Worm (Caenorhabditis elegans): ENCODE measurements around the gene K09C8.9.
A peak's percentile ranks its signal among the peaks of the same experiment; 100 is the strongest.

The K09C8.9 gene

ce11 chrX:11014394-11015280, 47.0 kb upstream of the K09C8.9 start (continued):
- TF ChIP-seq nhr-111 (GFP tag; optimal IDR thresholded peaks at IDR 0.05), result no peak
- no peak for TF ChIP-seq ces-1 (GFP tag; optimal IDR thresholded peaks at IDR 0.05)
- TF ChIP-seq tag-97 (GFP tag; IDR thresholded peaks at IDR 0.05), result no peak
- no peak for TF ChIP-seq zip-2 (tag; optimal IDR thresholded peaks at IDR 0.05)

- no peak for TF ChIP-seq dve-1 (tag; optimal IDR thresholded peaks at IDR 0.05; ENCODE audit: insufficient read depth)
- no peak for TF ChIP-seq F10B5.3 (tag; optimal IDR thresholded peaks at IDR 0.05)
- TF ChIP-seq dmd-9 (GFP tag; IDR thresholded peaks at IDR 0.05), result no peak
- TF ChIP-seq lin-13 (GFP tag; optimal IDR thresholded peaks at IDR 0.05), result no peak
- no peak for TF ChIP-seq sdz-12 (GFP tag; optimal IDR thresholded peaks at IDR 0.05)
- TF ChIP-seq lin-1 (GFP tag; IDR thresholded peaks at IDR 0.05), result no peak
- TF ChIP-seq unc-39 (tag; optimal IDR thresholded peaks at IDR 0.05), result no peak
- TF ChIP-seq saeg-2 (GFP tag; IDR thresholded peaks at IDR 0.05), result no peak
- no peak for TF ChIP-seq lir-3 (tag; optimal IDR thresholded peaks at IDR 0.05)
- TF ChIP-seq mes-2 (tag; optimal IDR thresholded peaks at IDR 0.05; ENCODE audit: poor library complexity, severe bottlenecking), result no peak
- no peak for TF ChIP-seq nhr-237 (tag; optimal IDR thresholded peaks at IDR 0.05)
- no peak for TF ChIP-seq snpc-1.2 (GFP tag; IDR thresholded peaks at IDR 0.05)
- TF ChIP-seq jun-1 (tag; optimal IDR thresholded peaks at IDR 0.05), result no peak
- no peak for TF ChIP-seq lin-29 (GFP tag; IDR thresholded peaks at IDR 0.05)
- no peak for TF ChIP-seq aha-1 (tag)
- no peak for TF ChIP-seq daf-19 (GFP tag; conservative IDR thresholded peaks at IDR 0.05)
- TF ChIP-seq egl-43 (GFP tag; IDR thresholded peaks at IDR 0.05), result no peak
- TF ChIP-seq zfp-3 (GFP tag; conservative IDR thresholded peaks at IDR 0.05), result no peak
- no peak for TF ChIP-seq Y5F2A.4 (GFP tag; optimal IDR thresholded peaks at IDR 0.05)
Measured at ce11 chrX:11012337-11012736, 44.7 kb upstream of the K09C8.9 start, which contains the start of gene F58A3.3. Gene F58A3.3 (plus strand): TSS chrX:11012637.

- TF ChIP-seq aha-1 (tag) (peak; percentile 45), nhr-102 (tag; optimal IDR thresholded peaks at IDR 0.05) (no peak)
Measured at ce11 chrX:11010565-11010964, 43.0 kb upstream of the K09C8.9 start, which contains the start of gene F58A3.4. Gene F58A3.4 (minus strand): TSS chrX:11010665.

- no peak for TF ChIP-seq zag-1 (tag; optimal IDR thresholded peaks at IDR 0.05)
- no peak for TF ChIP-seq fos-1 (tag; optimal IDR thresholded peaks at IDR 0.05)
- no peak for TF ChIP-seq nhr-77 (tag; optimal IDR thresholded peaks at IDR 0.05)
- TF ChIP-seq T26A8.4 (GFP tag; IDR thresholded peaks at IDR 0.05), result no peak
- TF ChIP-seq vab-7 (GFP tag; IDR thresholded peaks at IDR 0.05), result no peak
- TF ChIP-seq ceh-62 (tag; optimal IDR thresholded peaks at IDR 0.05), result no peak
- no peak for TF ChIP-seq nhr-42 (GFP tag; IDR thresholded peaks at IDR 0.05)
- no peak for TF ChIP-seq skn-1 (tag; optimal IDR thresholded peaks at IDR 0.05)
- no peak for TF ChIP-seq ceh-82 (tag; optimal IDR thresholded peaks at IDR 0.05)
- TF ChIP-seq saeg-2 (GFP tag; IDR thresholded peaks at IDR 0.05), result no peak
- TF ChIP-seq fkh-10 (GFP tag; optimal IDR thresholded peaks at IDR 0.05), result no peak
- TF ChIP-seq Y105C5A.15 (GFP tag; IDR thresholded peaks at IDR 0.05), result no peak
- TF ChIP-seq lsy-2 (tag; optimal IDR thresholded peaks at IDR 0.05), result no peak
- TF ChIP-seq nhr-48 (tag; optimal IDR thresholded peaks at IDR 0.05), result no peak
- no peak for TF ChIP-seq madf-9 (GFP tag; conservative IDR thresholded peaks at IDR 0.05)
- TF ChIP-seq daf-16 (GFP tag; optimal IDR thresholded peaks at IDR 0.05), result no peak
- TF ChIP-seq daf-16 (tag; optimal IDR thresholded peaks at IDR 0.05), result no peak
- no peak for TF ChIP-seq dmd-8 (GFP tag; IDR thresholded peaks at IDR 0.05)
- TF ChIP-seq lin-29 (GFP tag; IDR thresholded peaks at IDR 0.05), result no peak
Measured at ce11 chrX:11008954-11009353, 41.4 kb upstream of the K09C8.9 start, which contains the start of gene ttr-31. Gene ttr-31 (minus strand): TSS chrX:11009054.
